Fruit fly (Drosophila melanogaster) whole organism, pupa: ENCODE measurements around the gene CG44139.

Experiments
- CG10348 ChIP-seq: fragments of 200-800 bp; sonication (Bioruptor generic); IDR thresholded peaks from 2 replicates; pipeline ENCODE4 v1.3.6; 2022; ENCODE audit warnings: missing biosample characterization, missing genetic modification characterization
- CG12605 ChIP-seq: fragments of 200-800 bp; sonication (Bioruptor generic); IDR thresholded peaks from 2 replicates; pipeline ENCODE4 v1.3.6; 2022; ENCODE audit warnings: missing biosample characterization, missing genetic modification characterization
- CG13204 ChIP-seq: fragments of 200-800 bp; sonication (Bioruptor generic); optimal IDR thresholded peaks from 2 replicates; lab custom pipeline; 2018; ENCODE audit warnings: missing biosample characterization, mild to moderate bottlenecking, missing genetic modification characterization, moderate library complexity
- CG14655 ChIP-seq: fragments of 200-800 bp; sonication (Bioruptor generic); optimal IDR thresholded peaks from 3 replicates; lab custom pipeline; 2017; ENCODE audit warnings: mild to moderate bottlenecking, missing biosample characterization, missing genetic modification reagents, missing genetic modification characterization
- CG15710 ChIP-seq: fragments of 200-800 bp; sonication (Bioruptor generic); optimal IDR thresholded peaks from 2 replicates; lab custom pipeline; 2018; ENCODE audit warnings: missing biosample characterization, mild to moderate bottlenecking, missing genetic modification characterization, moderate library complexity
- CG17806 ChIP-seq: fragments of 200-800 bp; sonication (Bioruptor generic); optimal IDR thresholded peaks from 2 replicates; lab custom pipeline; 2018; ENCODE audit warnings: missing biosample characterization, mild to moderate bottlenecking, missing genetic modification characterization, moderate library complexity
- CG32121 ChIP-seq: fragments of 200-800 bp; sonication (Bioruptor generic); IDR thresholded peaks from 2 replicates; pipeline ENCODE4 v1.3.6; 2022; ENCODE audit warnings: missing biosample characterization, missing genetic modification characterization
- CG34367 ChIP-seq: fragments of 200-800 bp; sonication (Bioruptor generic); optimal IDR thresholded peaks from 2 replicates; lab custom pipeline; 2018; ENCODE audit warnings: missing biosample characterization, mild to moderate bottlenecking, missing genetic modification characterization
- CG4496 ChIP-seq: fragments of 200-800 bp; sonication (Bioruptor generic); IDR thresholded peaks from 3 replicates; pipeline ENCODE4 v1.3.6; 2022; ENCODE audit warnings: missing biosample characterization, missing genetic modification characterization
- CG8159 ChIP-seq: fragments of 200-800 bp; sonication (Bioruptor generic); optimal IDR thresholded peaks from 3 replicates; lab custom pipeline; 2018; ENCODE audit warnings: missing biosample characterization, mild to moderate bottlenecking, missing genetic modification characterization, moderate library complexity
- CG8301 ChIP-seq: fragments of 200-800 bp; sonication (Bioruptor generic); optimal IDR thresholded peaks from 2 replicates; lab custom pipeline; 2018; ENCODE audit warnings: missing biosample characterization, mild to moderate bottlenecking, missing genetic modification characterization
- CG9948 ChIP-seq: fragments of 200-800 bp; sonication (Bioruptor generic); optimal IDR thresholded peaks from 2 replicates; lab custom pipeline; 2018; ENCODE audit warnings: missing biosample characterization, mild to moderate bottlenecking, missing genetic modification characterization, moderate library complexity
- D1 ChIP-seq: fragments of 200-800 bp; sonication (Bioruptor generic); optimal IDR thresholded peaks from 2 replicates; lab custom pipeline; 2018; ENCODE audit warnings: missing biosample characterization, mild to moderate bottlenecking, missing genetic modification characterization, moderate library complexity
- EcR ChIP-seq: fragments of 200-800 bp; sonication (Bioruptor generic); optimal IDR thresholded peaks from 3 replicates; lab custom pipeline; 2019; ENCODE audit warnings: missing biosample characterization, missing genetic modification characterization, mild to moderate bottlenecking, moderate library complexity, missing genetic modification reagents
- Ets98B ChIP-seq: fragments of 200-800 bp; sonication (Bioruptor generic); IDR thresholded peaks from 2 replicates; pipeline ENCODE4 v1.3.6; 2022; ENCODE audit warnings: missing biosample characterization, missing genetic modification characterization
- Pif1A ChIP-seq: fragments of 200-800 bp; sonication (Bioruptor generic); optimal IDR thresholded peaks from 3 replicates; lab custom pipeline; 2016; ENCODE audit warnings: missing biosample characterization, missing genetic modification characterization
- Pif1B ChIP-seq: fragments of 200-800 bp; sonication (Bioruptor generic); optimal IDR thresholded peaks from 3 replicates; lab custom pipeline; 2016; ENCODE audit warnings: missing biosample characterization, missing genetic modification characterization
- Snoo ChIP-seq: fragments of 200-800 bp; sonication (Bioruptor generic); optimal IDR thresholded peaks from 3 replicates; lab custom pipeline; 2017; ENCODE audit warnings: missing biosample characterization, mild to moderate bottlenecking, missing genetic modification characterization, inconsistent platforms
- fd96Ca ChIP-seq: fragments of 200-800 bp; sonication (Bioruptor generic); IDR thresholded peaks from 3 replicates; pipeline ENCODE4 v1.3.6; 2022; ENCODE audit warnings: missing biosample characterization, missing genetic modification characterization
- gl ChIP-seq: fragments of 200-800 bp; sonication (Bioruptor generic); optimal IDR thresholded peaks from 2 replicates; lab custom pipeline; 2018; ENCODE audit warnings: missing biosample characterization, mild to moderate bottlenecking, missing genetic modification characterization
- rn ChIP-seq: fragments of 200-800 bp; sonication (Bioruptor generic); IDR thresholded peaks from 2 replicates; pipeline ENCODE4 v1.3.6; 2022; ENCODE audit warnings: missing biosample characterization, missing genetic modification characterization

Gene CG44139

dm6 chr2L:2470585-2470984, 46.0 kb downstream of the CG44139 start:
- TF ChIP-seq Pif1B (no peak), CG32121 (GFP tag; lab: Robert Waterston, UW) (no peak), CG14655 (GFP tag; lab: Kevin White, UChicago) (no peak), EcR (no peak), fd96Ca (no peak), CG8301 (no peak), CG15710 (tag; lab: Kevin White, UChicago) (no peak), gl (tag; lab: Kevin White, UChicago) (no peak), CG10348 (GFP tag; lab: Robert Waterston, UW) (no peak), Snoo (tag; lab: Kevin White, UChicago) (no peak), CG17806 (tag; lab: Kevin White, UChicago) (no peak), CG4496 (GFP tag; lab: Robert Waterston, UW) (no peak), D1 (no peak), rn (GFP tag; lab: Robert Waterston, UW) (no peak), Ets98B (GFP tag; lab: Robert Waterston, UW) (no peak), CG13204 (GFP tag; lab: Kevin White, UChicago) (no peak), Pif1A (GFP tag; lab: Kevin White, UChicago) (no peak), CG12605 (GFP tag; lab: Robert Waterston, UW) (no peak)
- TF ChIP-seq, all 21 proteins: peak for 0

DNA sequence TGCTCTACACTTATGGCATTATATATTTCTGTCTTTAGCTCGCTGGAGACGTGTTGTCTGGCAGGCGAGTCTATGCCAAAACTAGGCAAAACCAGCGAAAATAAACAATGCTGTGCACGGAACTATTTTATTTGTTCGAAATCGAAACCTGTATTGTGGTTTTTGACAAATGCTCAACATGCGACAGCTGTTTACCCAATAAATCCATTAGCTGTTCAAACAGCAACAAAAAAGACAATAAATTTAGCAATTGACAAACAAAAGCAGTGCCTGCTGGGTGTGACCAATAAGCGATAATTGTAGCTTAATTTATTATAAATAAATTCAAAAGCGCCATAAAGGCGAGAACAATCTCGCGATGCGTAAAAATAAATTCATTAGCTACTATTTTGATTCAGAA, 48.1 kb downstream of the CG44139 start:
- no peak for TF ChIP-seq Pif1B
- no peak for TF ChIP-seq rn (GFP tag; lab: Robert Waterston, UW)
- no peak for TF ChIP-seq CG10348 (GFP tag; lab: Robert Waterston, UW)
- no peak for TF ChIP-seq gl (tag; lab: Kevin White, UChicago)
- no peak for TF ChIP-seq Pif1A (GFP tag; lab: Kevin White, UChicago)
- no peak for TF ChIP-seq CG4496 (GFP tag; lab: Robert Waterston, UW)
- TF ChIP-seq fd96Ca = no peak
- TF ChIP-seq CG8159 (tag; lab: Kevin White, UChicago) = no peak
- no peak for TF ChIP-seq CG12605 (GFP tag; lab: Robert Waterston, UW)
- no peak for TF ChIP-seq CG14655 (GFP tag; lab: Kevin White, UChicago)
- TF ChIP-seq Snoo (tag; lab: Kevin White, UChicago) = no peak
- TF ChIP-seq CG15710 (tag; lab: Kevin White, UChicago) = no peak
- no peak for TF ChIP-seq CG17806 (tag; lab: Kevin White, UChicago)
- no peak for TF ChIP-seq CG32121 (GFP tag; lab: Robert Waterston, UW)

DNA sequence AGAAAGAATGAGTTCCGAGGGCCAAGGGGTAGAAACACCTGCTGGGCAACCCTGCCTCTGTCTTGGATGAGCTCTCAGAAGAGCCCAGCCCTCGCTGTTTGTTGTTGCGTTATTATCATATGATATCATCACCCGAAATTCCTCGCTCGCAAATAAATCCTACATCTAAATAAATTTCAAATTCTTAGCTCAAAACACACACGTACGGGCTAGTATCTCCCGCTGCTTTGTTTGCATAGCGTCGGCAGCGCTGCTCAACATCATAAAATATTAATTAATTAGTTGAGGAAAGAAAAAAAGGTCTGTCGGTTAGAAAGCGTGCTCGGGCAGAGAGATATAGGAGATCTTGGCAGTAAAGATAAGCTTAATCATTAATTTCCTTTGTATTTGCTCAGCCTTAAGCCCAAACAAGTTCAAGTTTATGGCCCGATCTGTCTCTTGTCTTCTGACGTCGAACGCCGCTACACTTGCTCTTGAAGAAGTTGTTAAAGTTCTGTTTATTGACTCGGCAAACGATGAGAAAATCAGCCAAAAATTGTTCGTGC, 49.3 kb downstream of the CG44139 start:
- no peak for TF ChIP-seq CG15710 (tag; lab: Kevin White, UChicago)
- no peak for TF ChIP-seq CG32121 (GFP tag; lab: Robert Waterston, UW)
- no peak for TF ChIP-seq Pif1B
- TF ChIP-seq CG12605 (GFP tag; lab: Robert Waterston, UW) = no peak
- no peak for TF ChIP-seq EcR
- TF ChIP-seq D1 = no peak
- no peak for TF ChIP-seq Snoo (tag; lab: Kevin White, UChicago)
- no peak for TF ChIP-seq fd96Ca
- no peak for TF ChIP-seq CG34367 (tag; lab: Kevin White, UChicago)
- no peak for TF ChIP-seq CG10348 (GFP tag; lab: Robert Waterston, UW)
- no peak for TF ChIP-seq CG8159 (tag; lab: Kevin White, UChicago)
- no peak for TF ChIP-seq CG4496 (GFP tag; lab: Robert Waterston, UW)
- TF ChIP-seq CG8301 = no peak
- TF ChIP-seq CG9948 (tag; lab: Kevin White, UChicago) = no peak
- TF ChIP-seq Ets98B (GFP tag; lab: Robert Waterston, UW) = no peak
